Worm (Caenorhabditis elegans): ENCODE results near the gene rnf-113.

DNA sequence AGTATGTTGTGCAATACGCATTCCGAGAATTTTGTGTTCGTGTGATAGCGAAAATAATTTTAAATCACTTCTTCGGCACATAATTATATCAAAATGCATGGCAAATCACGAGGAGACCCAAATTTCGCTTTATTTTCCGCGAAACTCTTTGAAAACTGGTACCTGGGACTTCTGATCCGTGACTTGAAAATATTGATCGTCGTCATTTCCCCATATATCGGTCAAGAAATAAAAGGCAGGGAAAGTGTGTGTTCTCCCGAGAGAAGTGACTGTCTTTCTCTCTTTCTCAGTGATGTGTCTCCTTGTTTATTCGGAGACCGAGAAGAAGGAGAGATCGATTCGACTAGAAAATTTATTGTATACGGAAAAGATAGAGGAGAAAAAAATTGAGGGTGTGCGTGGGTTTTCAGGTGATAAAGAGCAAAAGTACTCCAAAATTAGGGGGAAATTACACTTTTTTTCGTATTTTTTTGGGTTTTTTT lies 46.2 kb downstream of the rnf-113 start, which contains the start of gene W09D10.5:
- TF ChIP-seq dao-5 (tag; optimal IDR thresholded peaks at IDR 0.05) (no peak), W03F9.2 (tag; optimal IDR thresholded peaks at IDR 0.05) (no peak), him-1 (tag; optimal IDR thresholded peaks at IDR 0.05) (no peak)
